Fruit fly (Drosophila melanogaster): Measurements from ENCODE around the gene stc.

The stc gene

dm6 chr2L:15117995-15118394, 4.7 kb downstream of the stc start:
- TF ChIP-seq slp2 (GFP tag; optimal IDR thresholded peaks at IDR 0.05), result no peak
- TF ChIP-seq Ets97D (GFP tag; optimal IDR thresholded peaks at IDR 0.05), result peak; percentile 21
- no peak for TF ChIP-seq CG10274 (GFP tag; optimal IDR thresholded peaks at IDR 0.05)
- no peak for TF ChIP-seq CG7372 (GFP tag; IDR thresholded peaks at IDR 0.05)
- TF ChIP-seq CG4854 (GFP tag; optimal IDR thresholded peaks at IDR 0.05), result peak; percentile 0
- no peak for TF ChIP-seq Spps (tag; optimal IDR thresholded peaks at IDR 0.05)
- no peak for TF ChIP-seq Scr (GFP tag; IDR thresholded peaks at IDR 0.05; ENCODE audit: partially characterized antibody)
- TF ChIP-seq CG12236 (GFP tag; optimal IDR thresholded peaks at IDR 0.05), result no peak
- no peak for TF ChIP-seq CG15696 (tag; optimal IDR thresholded peaks at IDR 0.05)
- peak; percentile 49 for TF ChIP-seq Dp (GFP tag; optimal IDR thresholded peaks at IDR 0.05)
- TF ChIP-seq CG10462 (GFP tag; optimal IDR thresholded peaks at IDR 0.05), result no peak
- TF ChIP-seq unpg (GFP tag; optimal IDR thresholded peaks at IDR 0.05), result no peak
- peak; percentile 24 for TF ChIP-seq zen (tag; optimal IDR thresholded peaks at IDR 0.05)
- TF ChIP-seq CG14710 (tag; optimal IDR thresholded peaks at IDR 0.05), result peak; percentile 14
- peak; percentile 88 for TF ChIP-seq Med (GFP tag)
- TF ChIP-seq Fer3 (tag; optimal IDR thresholded peaks at IDR 0.05), result peak; percentile 1
- 0 out of 3 replicates have a peak, but pooled peaks have one; percentile 20 for TF ChIP-seq CG2199 (GFP tag; IDR thresholded peaks at IDR 0.05)
- TF ChIP-seq Ets65A (GFP tag), result peak; percentile 82
- peak; percentile 11 for TF ChIP-seq phol (tag; optimal IDR thresholded peaks at IDR 0.05)
- TF ChIP-seq stwl (tag; optimal IDR thresholded peaks at IDR 0.05), result peak; percentile 98
- peak; percentile 96 for TF ChIP-seq CG18011 (GFP tag; optimal IDR thresholded peaks at IDR 0.05)
- no peak for TF ChIP-seq repo (GFP tag; optimal IDR thresholded peaks at IDR 0.05)
- peak; percentile 11 for TF ChIP-seq CG15514 (GFP tag; optimal IDR thresholded peaks at IDR 0.05)
- no peak for TF ChIP-seq CG8281 (tag; optimal IDR thresholded peaks at IDR 0.05)
- peak; percentile 26 for TF ChIP-seq Abd-B (GFP tag; optimal IDR thresholded peaks at IDR 0.05)
- TF ChIP-seq CG14014 (GFP tag; IDR thresholded peaks at IDR 0.05), result no peak
- TF ChIP-seq CG4424 (GFP tag; optimal IDR thresholded peaks at IDR 0.05), result peak; percentile 9
- TF ChIP-seq Rfx (GFP tag; IDR thresholded peaks at IDR 0.05), result peak; percentile 37; the same call in 1 of the 2 replicates
- TF ChIP-seq CoRest (tag; optimal IDR thresholded peaks at IDR 0.05), result no peak
- no peak for TF ChIP-seq lbe (GFP tag; optimal IDR thresholded peaks at IDR 0.05)
- no peak for TF ChIP-seq CG3163 (GFP tag; optimal IDR thresholded peaks at IDR 0.05)
- no peak for TF ChIP-seq CG12769 (tag; optimal IDR thresholded peaks at IDR 0.05)
- no peak for TF ChIP-seq wek (GFP tag; optimal IDR thresholded peaks at IDR 0.05)
- no peak for TF ChIP-seq Camta (GFP tag; optimal IDR thresholded peaks at IDR 0.05)
- peak; percentile 16 for TF ChIP-seq CG2712 (tag; optimal IDR thresholded peaks at IDR 0.05)
- no peak for TF ChIP-seq CG8478 (optimal IDR thresholded peaks at IDR 0.05)
- TF ChIP-seq pzg (GFP tag; optimal IDR thresholded peaks at IDR 0.05), result peak; percentile 37
- peak; percentile 3 for TF ChIP-seq Max (GFP tag; optimal IDR thresholded peaks at IDR 0.05)
- TF ChIP-seq Antp (GFP tag; optimal IDR thresholded peaks at IDR 0.05), result no peak
- TF ChIP-seq CG10366 (GFP tag; IDR thresholded peaks at IDR 0.05), result no peak
- peak; percentile 78 for TF ChIP-seq E2f2 (GFP tag; IDR thresholded peaks at IDR 0.05)
- no peak for TF ChIP-seq MBD-R2 (GFP tag; IDR thresholded peaks at IDR 0.05)
- peak; percentile 47 for TF ChIP-seq CTCF (GFP tag; optimal IDR thresholded peaks at IDR 0.05)
- no peak for TF ChIP-seq CG10209 (GFP tag; optimal IDR thresholded peaks at IDR 0.05)
- 0 out of 2 replicates have a peak, but pooled peaks have one; percentile 34 for TF ChIP-seq ranshi (GFP tag; IDR thresholded peaks at IDR 0.05)
- TF ChIP-seq Rx (GFP tag; IDR thresholded peaks at IDR 0.05), result 0 out of 2 replicates have a peak, but pooled peaks have one; percentile 17
- peak; percentile 36; the same call in 1 of the 2 replicates for TF ChIP-seq Bgb (GFP tag; IDR thresholded peaks at IDR 0.05; ENCODE audit: partially characterized antibody)
- TF ChIP-seq D19B (GFP tag; optimal IDR thresholded peaks at IDR 0.05), result no peak
- no peak for TF ChIP-seq wdn (GFP tag; IDR thresholded peaks at IDR 0.05)
- no peak for TF ChIP-seq B-H1 (GFP tag; IDR thresholded peaks at IDR 0.05)
- TF ChIP-seq CG10267 (tag; optimal IDR thresholded peaks at IDR 0.05), result peak; percentile 83
- no peak for TF ChIP-seq ind (GFP tag; optimal IDR thresholded peaks at IDR 0.05)

Measured in whole organism, embryonic.